Fruit fly (Drosophila melanogaster) whole organism, wandering third instar larva: ENCODE data around the gene pall.

ENCODE experiments used
- Abd-B ChIP-seq: fragments of >200 bp; optimal IDR thresholded peaks from 2 replicates; lab custom pipeline; 2017; ENCODE audit warnings: missing biosample characterization, missing genetic modification characterization
- CG32264 ChIP-seq: fragments of 200-800 bp; sonication (Bioruptor generic); optimal IDR thresholded peaks from 2 replicates; lab custom pipeline; 2016; ENCODE audit warnings: missing biosample characterization, missing genetic modification characterization
- CG9705 ChIP-seq: fragments of 200-800 bp; sonication (Bioruptor generic); optimal IDR thresholded peaks from 2 replicates; lab custom pipeline; 2018; ENCODE audit warnings: missing biosample characterization, mild to moderate bottlenecking, missing genetic modification characterization
- CrebA ChIP-seq: fragments of 200-800 bp; sonication (Bioruptor generic); optimal IDR thresholded peaks from 2 replicates; lab custom pipeline; 2016; ENCODE audit warnings: missing biosample characterization, mild to moderate bottlenecking, missing genetic modification characterization, borderline replicate concordance
- Dfd ChIP-seq: fragments of >200 bp; optimal IDR thresholded peaks from 2 replicates; lab custom pipeline; 2017; ENCODE audit warnings: missing biosample characterization, missing genetic modification characterization
- Dif ChIP-seq: fragments of 200-275, 200-300 bp; sonication (Bioruptor generic); optimal IDR thresholded peaks from 2 replicates; lab custom pipeline; 2018; ENCODE audit warnings: missing biosample characterization, missing genetic modification characterization; ENCODE audit not compliant: partially characterized antibody
- GATAd ChIP-seq: sonication (Bioruptor generic); optimal IDR thresholded peaks from 2 replicates; lab custom pipeline; 2016; ENCODE audit warnings: missing biosample characterization, missing genetic modification characterization
- Hnf4 ChIP-seq: fragments of 200-800 bp; sonication (Bioruptor generic); optimal IDR thresholded peaks from 2 replicates; lab custom pipeline; 2016; ENCODE audit warnings: missing biosample characterization, mild to moderate bottlenecking, missing genetic modification characterization
- Hr78 ChIP-seq: fragments of >200 bp; optimal IDR thresholded peaks from 2 replicates; lab custom pipeline; 2017; ENCODE audit warnings: missing biosample characterization, missing genetic modification characterization
- Hr83 ChIP-seq: fragments of 200-300 bp; sonication (Bioruptor generic); optimal IDR thresholded peaks from 2 replicates; lab custom pipeline; 2016; ENCODE audit warnings: missing biosample characterization, mild to moderate bottlenecking, missing genetic modification characterization, moderate library complexity; ENCODE audit not compliant: poor library complexity, severe bottlenecking
- Jra ChIP-seq: sonication (Bioruptor generic); optimal IDR thresholded peaks from 2 replicates; lab custom pipeline; 2016; ENCODE audit warnings: missing biosample characterization, missing genetic modification characterization
- Mio ChIP-seq: sonication (Bioruptor generic); optimal IDR thresholded peaks from 2 replicates; lab custom pipeline; 2016; ENCODE audit warnings: missing biosample characterization, missing genetic modification characterization
- Myc ChIP-seq: fragments of >200 bp; optimal IDR thresholded peaks from 2 replicates; lab custom pipeline; 2017
- N ChIP-seq: fragments of >200 bp; optimal IDR thresholded peaks from 2 replicates; lab custom pipeline; 2018; ENCODE audit warnings: missing biosample characterization, missing external identifiers, missing genetic modification characterization
- OdsH ChIP-seq: fragments of 200-800 bp; sonication (Bioruptor generic); optimal IDR thresholded peaks from 2 replicates; lab custom pipeline; 2016; ENCODE audit warnings: missing biosample characterization, mild to moderate bottlenecking, missing genetic modification characterization
- Rel ChIP-seq, 2 experiments: fragments of 200-800 bp; sonication (Bioruptor generic) in 1 of 2; optimal IDR thresholded peaks; 2 replicates in 1 of 2; 3 replicates in 1 of 2; lab custom pipeline; 2016 to 2019; ENCODE audit warnings: mild to moderate bottlenecking in 2 of 2, missing biosample characterization in 2 of 2, missing genetic modification characterization in 2 of 2, moderate library complexity in 1 of 2
- Sp1 ChIP-seq: fragments of 200-800 bp; sonication (Bioruptor generic); optimal IDR thresholded peaks from 3 replicates; lab custom pipeline; 2019; ENCODE audit warnings: missing biosample characterization, mild to moderate bottlenecking, missing genetic modification characterization, moderate library complexity
- br ChIP-seq: fragments of 200-800 bp; sonication (Bioruptor generic); optimal IDR thresholded peaks from 2 replicates; lab custom pipeline; 2016; ENCODE audit warnings: missing biosample characterization, missing genetic modification characterization
- brk ChIP-seq: fragments of 200-800 bp; sonication (Bioruptor generic); optimal IDR thresholded peaks from 2 replicates; lab custom pipeline; 2016; ENCODE audit warnings: missing biosample characterization, mild to moderate bottlenecking, missing genetic modification characterization
- dl ChIP-seq, 2 experiments: fragments of 175-275, 200-275 bp in 1 of 2; fragments of 200-275 bp in 1 of 2; sonication (Bioruptor generic); optimal IDR thresholded peaks; lab custom pipeline; 2018; ENCODE audit warnings: mild to moderate bottlenecking in 2 of 2, missing biosample characterization in 2 of 2, missing genetic modification characterization in 2 of 2, moderate library complexity in 2 of 2; ENCODE audit not compliant: partially characterized antibody in 2 of 2, insufficient read depth in 1 of 2
- dmrt93B ChIP-seq: fragments of 200-800 bp; sonication (Bioruptor generic); optimal IDR thresholded peaks from 2 replicates; lab custom pipeline; 2018; ENCODE audit warnings: missing biosample characterization, mild to moderate bottlenecking, missing genetic modification characterization
- dsf ChIP-seq: sonication (Bioruptor generic); optimal IDR thresholded peaks from 2 replicates; lab custom pipeline; 2016; ENCODE audit warnings: missing biosample characterization, missing genetic modification characterization, borderline replicate concordance
- ey ChIP-seq: fragments of 200-800 bp; sonication (Bioruptor generic); optimal IDR thresholded peaks from 2 replicates; lab custom pipeline; 2016; ENCODE audit warnings: missing biosample characterization, missing genetic modification characterization
- foxo ChIP-seq, 2 experiments: fragments of 200-800 bp; sonication (Bioruptor generic); optimal IDR thresholded peaks; 2 replicates in 1 of 2; 3 replicates in 1 of 2; lab custom pipeline; 2016 to 2017; ENCODE audit warnings: missing biosample characterization in 2 of 2, missing genetic modification characterization in 2 of 2
- fru ChIP-seq: fragments of 200-800 bp; sonication (Bioruptor generic); optimal IDR thresholded peaks from 3 replicates; lab custom pipeline; 2016; ENCODE audit warnings: missing biosample characterization, mild to moderate bottlenecking, missing genetic modification characterization
- h ChIP-seq: fragments of 200-800 bp; sonication (Bioruptor generic); optimal IDR thresholded peaks from 3 replicates; lab custom pipeline; 2016; ENCODE audit warnings: missing biosample characterization, mild to moderate bottlenecking, missing genetic modification characterization
- jim ChIP-seq: fragments of 175-275, 200-325 bp; sonication (Bioruptor generic); optimal IDR thresholded peaks from 2 replicates; lab custom pipeline; 2016; ENCODE audit warnings: missing biosample characterization, mild to moderate bottlenecking, missing genetic modification characterization
- lola ChIP-seq: fragments of >200 bp; optimal IDR thresholded peaks from 2 replicates; lab custom pipeline; 2017; ENCODE audit warnings: missing biosample characterization, missing genetic modification characterization
- pan ChIP-seq: fragments of >200 bp; optimal IDR thresholded peaks from 2 replicates; lab custom pipeline; 2017
- psq ChIP-seq: fragments of 200-800 bp; sonication (Bioruptor generic); optimal IDR thresholded peaks from 3 replicates; lab custom pipeline; 2017; ENCODE audit warnings: missing biosample characterization, mild to moderate bottlenecking, missing genetic modification characterization, moderate library complexity
- rgr ChIP-seq: fragments of 200-800 bp; sonication (Bioruptor generic); optimal IDR thresholded peaks from 3 replicates; lab custom pipeline; 2016; ENCODE audit warnings: missing biosample characterization, mild to moderate bottlenecking, missing genetic modification characterization
- sage ChIP-seq: fragments of 200-800 bp; sonication (Bioruptor generic); optimal IDR thresholded peaks from 2 replicates; lab custom pipeline; 2016; ENCODE audit warnings: missing biosample characterization, mild to moderate bottlenecking, missing genetic modification characterization
- sv ChIP-seq: fragments of 200-800 bp; sonication (Bioruptor generic); optimal IDR thresholded peaks from 3 replicates; lab custom pipeline; 2016; ENCODE audit warnings: missing biosample characterization, missing genetic modification characterization
- tai ChIP-seq: sonication (Bioruptor generic); optimal IDR thresholded peaks from 2 replicates; lab custom pipeline; 2016; ENCODE audit warnings: missing biosample characterization, missing genetic modification characterization
- usp ChIP-seq: fragments of >200 bp; optimal IDR thresholded peaks from 2 replicates; lab custom pipeline; 2017; ENCODE audit warnings: missing biosample characterization, missing genetic modification characterization
- woc ChIP-seq: sonication (Bioruptor generic); optimal IDR thresholded peaks from 2 replicates; lab custom pipeline; 2016; ENCODE audit warnings: missing biosample characterization, mild to moderate bottlenecking, missing genetic modification characterization

pall gene

DNA sequence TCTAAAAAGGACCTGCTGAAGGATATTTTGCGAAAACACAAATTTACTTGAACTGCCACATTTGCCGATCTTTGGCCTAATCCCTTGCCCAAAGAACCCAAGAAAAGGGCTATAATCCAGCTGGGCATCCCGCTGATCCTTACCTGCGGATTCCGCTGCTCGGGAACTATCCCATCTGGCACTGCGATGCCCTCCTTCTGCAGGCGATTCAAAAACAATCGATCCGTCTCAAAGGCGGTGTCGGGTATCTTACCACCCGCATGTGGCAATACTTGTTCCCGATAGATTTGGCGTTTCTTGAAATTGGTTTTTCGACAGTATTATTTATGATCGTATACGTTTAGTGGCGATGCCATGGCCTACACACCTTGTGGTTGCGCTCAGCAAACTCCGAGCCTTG, 3.7 kb upstream of the pall start:
- TF ChIP-seq OdsH (GFP tag; lab: Kevin White, UChicago) (no peak), Dfd (GFP tag; lab: Kevin White, UChicago) (no peak), Hr83 (GFP tag; lab: Kevin White, UChicago) (no peak), foxo (GFP tag; optimal IDR thresholded peaks at IDR 0.05; lab: Kevin White, UChicago) (no peak), Hr78 (no peak), sv (GFP tag; lab: Kevin White, UChicago) (no peak), CrebA (GFP tag; lab: Kevin White, UChicago) (no peak), jim (GFP tag; lab: Kevin White, UChicago) (no peak), GATAd (GFP tag; lab: Kevin White, UChicago) (no peak), ey (GFP tag; lab: Kevin White, UChicago) (no peak), Abd-B (GFP tag; lab: Kevin White, UChicago) (no peak), dl (GFP tag; optimal IDR thresholded peaks at IDR 0.05; lab: Kevin White, UChicago; ENCODE audit: insufficient read depth in 1 of 2, partially characterized antibody in 2 of 2) (no peak), lola (no peak), sage (GFP tag; lab: Kevin White, UChicago) (no peak), usp (no peak), h (no peak), Dif (no peak)

DNA sequence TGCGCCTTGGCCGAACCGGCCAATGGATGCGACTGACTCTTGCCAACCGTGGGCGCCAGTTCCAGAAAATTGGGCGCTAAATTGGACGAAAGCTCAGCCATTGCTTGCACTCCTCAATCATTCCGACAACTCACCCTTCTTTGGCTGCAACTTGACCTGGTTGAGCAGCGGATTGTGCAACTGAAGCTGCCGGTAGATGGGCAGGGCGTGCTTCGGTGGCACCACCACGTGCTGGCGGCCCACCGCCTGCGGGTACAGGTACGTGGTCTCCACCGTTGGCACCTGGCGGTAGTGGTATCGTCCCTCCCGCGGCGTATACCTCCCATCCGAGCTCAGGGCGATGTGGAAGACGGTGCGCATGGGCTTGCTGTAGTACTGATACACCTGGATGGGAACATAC, 2.8 kb upstream of the pall start:
- TF ChIP-seq fru (GFP tag; lab: Kevin White, UChicago), result no peak
- no peak for TF ChIP-seq brk

DNA sequence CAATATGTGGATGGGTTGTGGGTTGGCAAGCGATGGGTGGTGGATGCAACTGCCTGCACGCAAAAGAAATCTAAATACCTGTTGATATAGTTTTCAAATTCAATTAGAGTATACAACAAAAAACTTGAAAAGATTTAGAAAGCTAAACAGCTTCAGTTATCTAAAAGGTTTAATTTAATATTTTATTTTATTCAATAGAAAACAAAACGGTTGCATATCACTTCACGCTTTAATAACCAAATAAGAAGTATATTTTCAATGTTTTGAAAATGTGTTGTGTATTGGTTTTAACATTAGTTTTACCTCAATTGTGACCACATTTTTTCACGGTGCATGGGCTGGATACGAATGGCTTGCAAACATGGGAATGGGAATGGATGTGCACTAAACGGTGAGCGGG, 2.0 kb upstream of the pall start:
- TF ChIP-seq woc (GFP tag; lab: Kevin White, UChicago) (no peak), Jra (GFP tag; lab: Kevin White, UChicago) (no peak), N (GFP tag; lab: Kevin White, UChicago) (no peak), sage (GFP tag; lab: Kevin White, UChicago) (no peak), Myc (lab: Kevin White, UChicago) (no peak), foxo (GFP tag; optimal IDR thresholded peaks at IDR 0.05; lab: Kevin White, UChicago) (no peak), fru (GFP tag; lab: Kevin White, UChicago) (no peak), Sp1 (GFP tag; lab: Kevin White, UChicago) (no peak), Hr83 (GFP tag; lab: Kevin White, UChicago) (no peak), Dfd (GFP tag; lab: Kevin White, UChicago) (no peak), lola (no peak)

DNA sequence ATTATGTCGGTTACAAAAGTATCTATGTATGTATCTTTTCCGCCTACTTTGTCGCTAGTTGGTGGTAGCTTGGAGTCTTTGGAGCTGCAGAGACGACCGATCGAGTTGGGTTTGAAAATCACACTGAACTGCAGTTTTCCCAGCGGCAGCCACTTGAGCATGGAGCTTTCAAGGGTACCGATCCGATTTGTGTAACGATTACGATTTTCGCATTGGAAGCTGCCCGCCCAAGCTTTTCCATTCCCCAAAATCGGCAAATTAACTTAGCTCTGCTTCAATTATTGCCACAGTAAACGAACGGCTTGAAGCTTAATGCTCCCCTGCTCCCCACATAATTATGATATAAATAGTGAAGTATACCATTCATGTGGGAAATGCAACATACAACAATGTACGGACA, 1.5 kb upstream of the pall start, which contains the start of gene CG32036:
Gene CG32036, minus strand, starts transcription at position 101 of the 400 bp plus-strand sequence.
- TF ChIP-seq ey (GFP tag; lab: Kevin White, UChicago), result no peak
- TF ChIP-seq br, result no peak
- TF ChIP-seq GATAd (GFP tag; lab: Kevin White, UChicago), result no peak
- TF ChIP-seq CG9705 (GFP tag; lab: Kevin White, UChicago), result no peak
- no peak for TF ChIP-seq Sp1 (GFP tag; lab: Kevin White, UChicago)
- TF ChIP-seq usp, result no peak
- TF ChIP-seq woc (GFP tag; lab: Kevin White, UChicago), result no peak
- TF ChIP-seq rgr (GFP tag; lab: Kevin White, UChicago), result no peak
- no peak for TF ChIP-seq Myc (lab: Kevin White, UChicago)
- no peak for TF ChIP-seq dl (GFP tag; optimal IDR thresholded peaks at IDR 0.05; lab: Kevin White, UChicago; ENCODE audit: insufficient read depth in 1 of 2, partially characterized antibody in 2 of 2)
- TF ChIP-seq, all 38 proteins: peak for 0

DNA sequence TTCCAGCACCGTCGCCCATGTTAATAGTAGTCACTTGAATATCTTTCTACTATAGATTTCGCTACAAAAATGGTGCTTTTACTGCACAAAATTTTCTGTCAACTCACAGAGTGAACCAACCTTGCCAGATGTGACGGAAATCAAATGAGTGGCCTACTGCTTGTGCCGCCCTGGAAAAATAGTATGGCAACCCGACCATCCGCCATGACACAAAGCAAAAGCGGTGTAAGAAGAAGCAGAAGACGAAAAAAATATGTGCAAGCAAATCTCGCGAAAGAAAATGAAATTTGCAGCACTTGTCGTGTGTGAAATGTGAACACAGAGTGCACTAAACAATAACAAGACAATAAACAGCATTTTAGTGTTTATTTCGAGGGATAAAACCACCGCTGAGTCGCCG, 10.8 kb downstream of the pall start, which contains the start of the genes Uch-L5 and Jarid2:
Gene Uch-L5, minus strand, starts transcription at position 137 of the 400 bp plus-strand sequence.
Gene Jarid2, plus strand, starts transcription at position 210 of the 400 bp plus-strand sequence.
- TF ChIP-seq sv (GFP tag; lab: Kevin White, UChicago) (no peak), woc (GFP tag; lab: Kevin White, UChicago) (no peak), br (no peak), Myc (lab: Kevin White, UChicago) (no peak), CrebA (GFP tag; lab: Kevin White, UChicago) (no peak), Sp1 (GFP tag; lab: Kevin White, UChicago) (peak; percentile 55), pan (lab: Kevin White, UChicago) (no peak), dmrt93B (GFP tag; lab: Kevin White, UChicago) (no peak), dl (GFP tag; optimal IDR thresholded peaks at IDR 0.05; lab: Kevin White, UChicago; ENCODE audit: insufficient read depth in 1 of 2, partially characterized antibody in 2 of 2) (no peak), h (peak; percentile 66), jim (GFP tag; lab: Kevin White, UChicago) (no peak), Hnf4 (GFP tag; lab: Kevin White, UChicago) (no peak), Dif (no peak), Mio (GFP tag; lab: Kevin White, UChicago) (no peak), usp (no peak), dsf (GFP tag; lab: Kevin White, UChicago) (no peak), Hr83 (GFP tag; lab: Kevin White, UChicago) (peak; percentile 83), brk (no peak), CG32264 (GFP tag; lab: Kevin White, UChicago) (no peak), Rel (GFP tag; optimal IDR thresholded peaks at IDR 0.05; lab: Kevin White, UChicago) (no peak), Rel (tag; optimal IDR thresholded peaks at IDR 0.05; lab: Kevin White, UChicago) (peak; percentile 51), psq (GFP tag; lab: Kevin White, UChicago) (peak; percentile 70), OdsH (GFP tag; lab: Kevin White, UChicago) (peak; percentile 35), rgr (GFP tag; lab: Kevin White, UChicago) (peak; percentile 68), foxo (GFP tag; optimal IDR thresholded peaks at IDR 0.05; lab: Kevin White, UChicago) (peak in 1 of 2 experiments; percentile 78), ey (GFP tag; lab: Kevin White, UChicago) (peak; percentile 47), Dfd (GFP tag; lab: Kevin White, UChicago) (no peak), tai (GFP tag; lab: Kevin White, UChicago) (no peak), fru (GFP tag; lab: Kevin White, UChicago) (peak; percentile 49), Abd-B (GFP tag; lab: Kevin White, UChicago) (no peak), N (GFP tag; lab: Kevin White, UChicago) (no peak), Jra (GFP tag; lab: Kevin White, UChicago) (no peak), sage (GFP tag; lab: Kevin White, UChicago) (no peak)
